Fruit fly (Drosophila melanogaster) whole organism, embryonic: ENCODE data around the gene CG31064.
A peak's percentile ranks its signal among the peaks of the same experiment; 100 is the strongest.

Experiments
- BtbVII ChIP-seq: fragments of 200-800 bp; sonication (Bioruptor generic); optimal IDR thresholded peaks from 3 replicates; lab custom pipeline; 2017; ENCODE audit warnings: missing biosample characterization, mild to moderate bottlenecking, missing genetic modification characterization
- CG10979 ChIP-seq: fragments of 200-800 bp; sonication (Bioruptor generic); optimal IDR thresholded peaks from 2 replicates; lab custom pipeline; 2018; ENCODE audit warnings: missing biosample characterization, mild to moderate bottlenecking, missing genetic modification characterization, moderate library complexity
- CG11398 ChIP-seq: fragments of 200-800 bp; sonication (Bioruptor generic); optimal IDR thresholded peaks from 2 replicates; lab custom pipeline; 2016; ENCODE audit warnings: missing biosample characterization, missing genetic modification characterization
- CG11456 ChIP-seq: fragments of 200-800 bp; sonication (Bioruptor generic); IDR thresholded peaks from 3 replicates; pipeline ENCODE4 v1.3.6; 2022; ENCODE audit warnings: missing biosample characterization, missing genetic modification characterization
- CG11504 ChIP-seq: fragments of 200-800 bp; sonication (Bioruptor generic); optimal IDR thresholded peaks from 3 replicates; lab custom pipeline; 2019; ENCODE audit warnings: missing biosample characterization, mild to moderate bottlenecking, missing genetic modification characterization, moderate library complexity
- CG11695 ChIP-seq: fragments of 200-800 bp; sonication (Bioruptor generic); IDR thresholded peaks from 3 replicates; pipeline ENCODE4 v1.3.6; 2022; ENCODE audit warnings: missing biosample characterization, missing genetic modification characterization
- CG12155 ChIP-seq: fragments of 200-800 bp; sonication (Bioruptor generic); optimal IDR thresholded peaks from 3 replicates; lab custom pipeline; 2016; ENCODE audit warnings: missing biosample characterization, missing genetic modification characterization
- CG12219 ChIP-seq: fragments of 200-800 bp; sonication (Bioruptor generic); optimal IDR thresholded peaks from 3 replicates; lab custom pipeline; 2018; ENCODE audit warnings: missing biosample characterization, mild to moderate bottlenecking, missing genetic modification characterization
- CG12744 ChIP-seq: fragments of 200-800 bp; sonication (Bioruptor generic); optimal IDR thresholded peaks from 2 replicates; lab custom pipeline; 2016; ENCODE audit warnings: missing biosample characterization, missing genetic modification characterization
- CG13894 ChIP-seq: fragments of 200-800 bp; sonication (Bioruptor generic); optimal IDR thresholded peaks from 3 replicates; lab custom pipeline; 2018; ENCODE audit warnings: missing biosample characterization, mild to moderate bottlenecking, missing genetic modification characterization, moderate library complexity
- CG14860 ChIP-seq: fragments of 200-800 bp; sonication (Bioruptor generic); IDR thresholded peaks from 3 replicates; pipeline ENCODE4 v1.3.6; 2022; ENCODE audit warnings: missing biosample characterization, missing genetic modification characterization; ENCODE audit not compliant: partially characterized antibody
- CG15601 ChIP-seq: fragments of 200-800 bp; sonication (Bioruptor generic); optimal IDR thresholded peaks from 3 replicates; lab custom pipeline; 2019; ENCODE audit warnings: missing biosample characterization, mild to moderate bottlenecking, missing genetic modification characterization, moderate library complexity
- CG1603 ChIP-seq: fragments of 200-800 bp; sonication (Bioruptor generic); optimal IDR thresholded peaks from 2 replicates; lab custom pipeline; 2019; ENCODE audit warnings: missing biosample characterization, mild to moderate bottlenecking, missing genetic modification characterization, moderate library complexity
- CG17359 ChIP-seq: fragments of 200-800 bp; sonication (Bioruptor generic); optimal IDR thresholded peaks from 3 replicates; lab custom pipeline; 2018; ENCODE audit warnings: missing biosample characterization, mild to moderate bottlenecking, missing genetic modification characterization, moderate library complexity
- CG18011 ChIP-seq: fragments of 200-800 bp; sonication (Bioruptor generic); optimal IDR thresholded peaks from 2 replicates; lab custom pipeline; 2017; ENCODE audit warnings: missing biosample characterization, missing genetic modification characterization, mild to moderate bottlenecking, moderate library complexity, missing genotype
- CG18599 ChIP-seq: fragments of 200-800 bp; sonication (Bioruptor generic); optimal IDR thresholded peaks from 3 replicates; lab custom pipeline; 2017; ENCODE audit warnings: missing biosample characterization, missing genetic modification characterization, mild to moderate bottlenecking, moderate library complexity, missing genetic modification reagents
- CG2678 ChIP-seq: fragments of 200-800 bp; sonication (Bioruptor generic); optimal IDR thresholded peaks from 3 replicates; lab custom pipeline; 2019; ENCODE audit warnings: missing biosample characterization, mild to moderate bottlenecking, missing genetic modification characterization, moderate library complexity
- CG4707 ChIP-seq: fragments of 200-800 bp; sonication (Bioruptor generic); optimal IDR thresholded peaks from 2 replicates; lab custom pipeline; 2018; ENCODE audit warnings: missing biosample characterization, mild to moderate bottlenecking, missing genetic modification characterization, moderate library complexity
- CG5180 ChIP-seq: fragments of 200-800 bp; sonication (Bioruptor generic); optimal IDR thresholded peaks from 3 replicates; lab custom pipeline; 2017; ENCODE audit warnings: missing biosample characterization, missing genetic modification characterization, mild to moderate bottlenecking, moderate library complexity, missing genetic modification reagents
- CG7786 ChIP-seq: fragments of 200-800 bp; sonication (Bioruptor generic); optimal IDR thresholded peaks from 2 replicates; lab custom pipeline; 2016; ENCODE audit warnings: missing biosample characterization, missing genetic modification characterization
- CrebB ChIP-seq: fragments of 200-800 bp; sonication (Bioruptor generic); optimal IDR thresholded peaks from 3 replicates; lab custom pipeline; 2018; ENCODE audit warnings: missing biosample characterization, mild to moderate bottlenecking, missing genetic modification characterization
- D19A ChIP-seq: fragments of 200-800 bp; optimal IDR thresholded peaks from 3 replicates; lab custom pipeline; 2019; ENCODE audit warnings: missing biosample characterization, mild to moderate bottlenecking, missing genetic modification characterization, moderate library complexity
- Dp ChIP-seq: fragments of 200-800 bp; sonication (Bioruptor generic); optimal IDR thresholded peaks from 2 replicates; lab custom pipeline; 2018; ENCODE audit warnings: missing biosample characterization, mild to moderate bottlenecking, missing genetic modification characterization, moderate library complexity
- Eip74EF ChIP-seq, 2 experiments: fragments of 200-800 bp in 1 of 2; fragments of >200 bp in 1 of 2; sonication (Bioruptor generic) in 1 of 2; optimal IDR thresholded peaks; 2 replicates each; lab custom pipeline; 2017 to 2019; ENCODE audit warnings: missing biosample characterization in 2 of 2, missing genetic modification characterization in 2 of 2, mild to moderate bottlenecking in 1 of 2, moderate library complexity in 1 of 2
- Gug ChIP-seq: fragments of 200-800 bp; sonication (Bioruptor generic); IDR thresholded peaks from 4 replicates; pipeline ENCODE4 v1.3.6; 2022; ENCODE audit warnings: missing biosample characterization, missing genetic modification characterization
- H15 ChIP-seq: fragments of 200-800 bp; sonication (Bioruptor generic); IDR thresholded peaks from 3 replicates; pipeline ENCODE4 v1.3.6; 2022; ENCODE audit warnings: missing biosample characterization, missing genetic modification characterization
- HHEX ChIP-seq: fragments of 200-800 bp; sonication (Bioruptor generic); optimal IDR thresholded peaks from 3 replicates; lab custom pipeline; 2017; ENCODE audit warnings: missing biosample characterization, mild to moderate bottlenecking, missing genetic modification characterization, missing genetic modification reagents
- HLH54F ChIP-seq: fragments of 200-800 bp; sonication (Bioruptor generic); optimal IDR thresholded peaks from 3 replicates; lab custom pipeline; 2016; ENCODE audit warnings: missing biosample characterization, missing genetic modification characterization
- HLHmδ ChIP-seq: fragments of 200-800 bp; sonication (Bioruptor generic); optimal IDR thresholded peaks from 2 replicates; lab custom pipeline; 2018; ENCODE audit warnings: missing biosample characterization, mild to moderate bottlenecking, missing genetic modification characterization, moderate library complexity
- Hmr ChIP-seq: fragments of 200-800 bp; sonication (Bioruptor generic); optimal IDR thresholded peaks from 3 replicates; lab custom pipeline; 2017; ENCODE audit warnings: mild to moderate bottlenecking, missing biosample characterization, missing genetic modification reagents, missing genetic modification characterization
- Oaz ChIP-seq: fragments of 200-800 bp; sonication (Bioruptor generic); IDR thresholded peaks from 2 replicates; pipeline ENCODE4 v1.3.6; 2022; ENCODE audit warnings: missing biosample characterization, missing genetic modification characterization
- Spps ChIP-seq: fragments of 200-800 bp; sonication (Bioruptor generic); optimal IDR thresholded peaks from 2 replicates; lab custom pipeline; 2018; ENCODE audit warnings: missing biosample characterization, mild to moderate bottlenecking, missing genetic modification characterization
- Taf1 ChIP-seq: fragments of 200-800 bp; sonication (Bioruptor generic); IDR thresholded peaks from 2 replicates; pipeline ENCODE4 v1.3.6; 2022; ENCODE audit warnings: missing biosample characterization, missing genetic modification characterization
- ac ChIP-seq: fragments of 200-800 bp; sonication (Bioruptor generic); optimal IDR thresholded peaks from 3 replicates; lab custom pipeline; 2017; ENCODE audit warnings: missing biosample characterization, mild to moderate bottlenecking, missing genetic modification characterization
- az2 ChIP-seq: fragments of 200-800 bp; sonication (Bioruptor generic); optimal IDR thresholded peaks from 3 replicates; lab custom pipeline; 2016; ENCODE audit warnings: missing biosample characterization, missing genetic modification characterization
- br ChIP-seq: fragments of >200 bp; optimal IDR thresholded peaks from 2 replicates; lab custom pipeline; 2017
- crp ChIP-seq, 2 experiments: fragments of 200-800 bp; sonication (Bioruptor generic); optimal IDR thresholded peaks; 2 replicates in 1 of 2; 3 replicates in 1 of 2; lab custom pipeline; 2017; ENCODE audit warnings: missing biosample characterization in 2 of 2, missing genetic modification characterization in 2 of 2, mild to moderate bottlenecking in 1 of 2, moderate library complexity in 1 of 2
- dysf ChIP-seq: fragments of 200-800 bp; sonication (Bioruptor generic); IDR thresholded peaks from 3 replicates; pipeline ENCODE4 v1.3.6; 2022; ENCODE audit warnings: missing biosample characterization, missing genetic modification characterization
- en ChIP-seq: fragments of 200-800 bp; sonication (Bioruptor generic); optimal IDR thresholded peaks from 2 replicates; lab custom pipeline; 2016; ENCODE audit warnings: missing biosample characterization, missing genetic modification characterization
- eve ChIP-seq, 2 experiments: fragments of >200 bp; optimal IDR thresholded peaks; 2 replicates each; lab custom pipeline; 2017; ENCODE audit warnings: missing biosample characterization in 2 of 2, missing genetic modification characterization in 2 of 2
- gce ChIP-seq: fragments of 200-800 bp; sonication (Bioruptor generic); IDR thresholded peaks from 3 replicates; pipeline ENCODE4 v1.3.6; 2022; ENCODE audit warnings: missing biosample characterization, missing genetic modification characterization
- gsb ChIP-seq: fragments of 200-800 bp; sonication (Bioruptor generic); IDR thresholded peaks from 2 replicates; pipeline ENCODE4 v1.3.6; 2022; ENCODE audit warnings: missing biosample characterization, missing genetic modification characterization
- ken ChIP-seq: fragments of 200-800 bp; sonication (Bioruptor generic); IDR thresholded peaks from 3 replicates; pipeline ENCODE4 v1.3.6; 2022; ENCODE audit warnings: missing biosample characterization, missing genetic modification characterization
- peb ChIP-seq: fragments of 200-800 bp; sonication (Bioruptor generic); IDR thresholded peaks from 2 replicates; pipeline ENCODE4 v1.3.6; 2022; ENCODE audit warnings: missing biosample characterization, missing genetic modification characterization
- phol ChIP-seq: fragments of 200-800 bp; sonication (Bioruptor generic); optimal IDR thresholded peaks from 3 replicates; lab custom pipeline; 2018; ENCODE audit warnings: missing biosample characterization, mild to moderate bottlenecking, missing genetic modification characterization, moderate library complexity
- twi ChIP-seq: fragments of 200-800 bp; optimal IDR thresholded peaks from 2 replicates; lab custom pipeline; 2019; ENCODE audit warnings: missing biosample characterization, mild to moderate bottlenecking, missing genetic modification characterization, moderate library complexity
- wdn ChIP-seq: fragments of 200-800 bp; sonication (Bioruptor generic); IDR thresholded peaks from 2 replicates; pipeline ENCODE4 v1.3.6; 2022; ENCODE audit warnings: missing biosample characterization, missing genetic modification characterization
- z ChIP-seq: fragments of 200-800 bp; sonication (Bioruptor generic); IDR thresholded peaks from 3 replicates; pipeline ENCODE4 v1.3.6; 2022; ENCODE audit warnings: missing biosample characterization, missing genetic modification characterization

The CG31064 gene

DNA sequence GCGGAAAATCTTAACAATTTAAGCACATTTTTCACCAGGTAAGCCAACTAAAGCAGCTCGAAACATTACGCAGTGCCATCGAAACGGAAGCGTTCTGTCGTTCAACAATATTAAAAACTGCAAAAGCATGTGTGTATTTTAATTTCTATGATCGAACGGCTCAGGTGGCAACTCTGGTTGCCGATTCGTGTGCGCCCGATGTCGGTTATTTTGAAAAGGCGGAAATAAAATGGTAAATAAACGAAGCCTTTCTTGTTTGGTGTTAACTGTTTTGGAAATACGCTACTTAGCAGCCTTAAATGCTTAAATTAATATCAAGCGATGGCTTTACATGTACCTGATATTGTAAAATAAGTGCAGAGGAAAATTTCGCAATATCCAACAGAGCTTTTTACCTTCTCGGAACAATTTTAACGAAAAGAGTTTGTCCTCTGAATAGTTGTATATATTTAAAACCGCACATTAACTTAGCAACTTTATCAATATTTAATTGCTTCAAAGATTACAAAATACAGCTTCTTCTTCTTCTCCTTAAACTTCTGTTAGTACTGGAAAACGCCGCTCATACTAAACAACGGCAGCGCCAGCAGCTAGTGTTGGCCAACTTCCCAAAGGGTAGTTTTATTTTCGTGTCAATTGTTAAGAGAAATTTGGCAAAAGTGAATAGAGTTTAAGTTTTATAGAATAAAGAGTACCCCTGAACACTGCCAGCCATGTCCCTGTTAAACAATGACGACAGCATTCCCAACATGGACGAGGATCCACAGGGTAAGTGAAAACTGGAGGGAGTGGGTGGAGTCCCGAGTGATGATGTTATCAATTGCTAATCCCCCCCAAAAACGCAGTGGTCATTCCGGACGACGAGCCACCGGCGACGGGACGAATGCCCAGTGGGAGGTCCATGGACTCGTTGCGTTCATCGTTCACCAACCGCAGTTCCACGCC is 34.5 kb upstream of the CG31064 start, which contains the start of gene CG5934 (continued):
- TF ChIP-seq gsb (GFP tag; lab: Robert Waterston, UW) (no peak), CG14860 (GFP tag; lab: Robert Waterston, UW) (no peak), phol (peak; percentile 24), CG10979 (tag; lab: Kevin White, UChicago) (no peak), HLHmδ (GFP tag; lab: Kevin White, UChicago) (no peak), CG11398 (GFP tag; lab: Kevin White, UChicago) (no peak), z (GFP tag; lab: Robert Waterston, UW) (no peak), CG4707 (GFP tag; lab: Kevin White, UChicago) (no peak), Gug (no peak; the same call in 3 of the 4 replicates), eve (GFP tag; optimal IDR thresholded peaks at IDR 0.05; lab: Kevin White, UChicago) (no peak), CG7786 (peak; percentile 50), ken (GFP tag; lab: Robert Waterston, UW) (0 out of 3 replicates have a peak, but pooled peaks have one; percentile 32), crp (GFP tag; optimal IDR thresholded peaks at IDR 0.05; lab: Kevin White, UChicago) (peak in 1 of 2 experiments; percentile 72), CG11456 (GFP tag; lab: Robert Waterston, UW) (peak; percentile 77; the same call in 2 of the 3 replicates), CG12219 (GFP tag; lab: Kevin White, UChicago) (no peak), CG17359 (peak; percentile 35), br (lab: Kevin White, UChicago) (no peak), ac (GFP tag; lab: Kevin White, UChicago) (no peak), CG13894 (tag; lab: Kevin White, UChicago) (no peak), HLH54F (GFP tag; lab: Kevin White, UChicago) (peak; percentile 44), wdn (GFP tag; lab: Robert Waterston, UW) (no peak), dysf (GFP tag; lab: Robert Waterston, UW) (0 out of 3 replicates have a peak, but pooled peaks have one; percentile 20), CG1603 (tag; lab: Kevin White, UChicago) (peak; percentile 44), CG12155 (GFP tag; lab: Kevin White, UChicago) (peak; percentile 34), BtbVII (GFP tag; lab: Kevin White, UChicago) (no peak), Dp (GFP tag; lab: Kevin White, UChicago) (peak; percentile 47), Spps (tag; lab: Kevin White, UChicago) (no peak), CG15601 (no peak), Taf1 (GFP tag; lab: Robert Waterston, UW) (no peak), en (GFP tag; lab: Kevin White, UChicago) (no peak), H15 (GFP tag; lab: Robert Waterston, UW) (no peak), CG18011 (GFP tag; lab: Kevin White, UChicago) (no peak), Hmr (GFP tag; lab: Kevin White, UChicago) (peak; percentile 50), CG2678 (tag; lab: Kevin White, UChicago) (no peak), CG5180 (no peak), gce (GFP tag; lab: Robert Waterston, UW) (no peak), HHEX (GFP tag; lab: Kevin White, UChicago) (no peak), CG11695 (GFP tag; lab: Robert Waterston, UW) (no peak), D19A (no peak), twi (no peak), peb (no peak), Eip74EF (GFP tag; optimal IDR thresholded peaks at IDR 0.05; lab: Kevin White, UChicago) (peak in 1 of 2 experiments; percentile 12), az2 (no peak), Oaz (no peak), CG18599 (GFP tag; lab: Kevin White, UChicago) (peak; percentile 45), CG12744 (no peak), CrebB (no peak), CG11504 (tag; lab: Kevin White, UChicago) (no peak)
